Fruit fly (Drosophila melanogaster) S2 (cell line): ENCODE data around the gene trx.

Experiments
- CG8478 ChIP-seq: fragments of >200 bp; optimal IDR thresholded peaks from 2 replicates; lab custom pipeline; 2018
- CTCF ChIP-seq, 2 experiments: fragments of >200 bp; optimal IDR thresholded peaks; 2 replicates each; lab custom pipeline; 2018

The trx gene

dm6 chr3R:14286320-14287190 is at the start of gene trx:
trx (minus strand) TSS chr3R:14286903.
- peak; percentile 61 to 63 for TF ChIP-seq CTCF (optimal IDR thresholded peaks at IDR 0.05; lab: Kevin White, UChicago)
- no peak for TF ChIP-seq CG8478 (lab: Kevin White, UChicago)

DNA sequence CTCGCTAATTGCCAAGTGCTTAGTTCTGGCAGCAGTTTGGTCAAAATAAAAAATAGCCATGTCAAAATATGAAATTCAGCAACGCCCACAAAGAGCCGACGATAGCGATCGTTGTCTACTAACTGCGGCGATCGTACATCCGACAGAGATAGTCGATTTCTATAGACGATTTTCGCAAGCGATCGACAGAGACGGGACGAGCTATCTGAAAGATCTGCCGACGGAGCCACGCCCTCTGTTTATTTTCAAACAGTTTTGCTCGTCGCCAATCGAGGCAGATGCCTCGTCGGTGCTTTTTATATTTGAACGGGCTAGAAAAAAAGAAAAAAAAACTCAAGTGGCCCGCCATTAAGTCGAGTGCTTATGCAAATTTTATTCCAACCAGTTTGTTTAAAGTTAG is 48.8 kb upstream of the trx start:
- no peak for TF ChIP-seq CTCF (optimal IDR thresholded peaks at IDR 0.05; lab: Kevin White, UChicago)
- no peak for TF ChIP-seq CG8478 (lab: Kevin White, UChicago)

dm6 chr3R:14332735-14333134 is 46.0 kb upstream of the trx start:
- no peak for TF ChIP-seq CG8478 (lab: Kevin White, UChicago)
- no peak for TF ChIP-seq CTCF (optimal IDR thresholded peaks at IDR 0.05; lab: Kevin White, UChicago)

DNA sequence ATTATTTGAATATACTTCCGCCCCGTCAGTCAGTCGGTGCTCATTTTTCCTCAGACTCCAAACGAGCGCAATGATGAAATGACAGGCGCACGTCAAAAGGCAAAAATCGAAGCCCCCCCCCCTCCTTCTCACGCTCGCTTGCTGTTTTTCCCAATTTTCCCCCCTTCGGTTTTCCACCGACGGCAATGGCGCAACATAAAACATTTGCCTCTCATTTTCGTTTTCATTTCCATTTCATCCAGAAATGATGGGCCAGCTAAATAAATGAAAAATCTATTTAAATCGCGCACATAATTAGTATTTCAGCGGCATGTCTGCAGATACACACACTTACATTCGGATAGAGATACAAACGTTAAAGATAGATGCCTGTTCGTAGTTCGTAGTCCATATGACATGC is 44.8 kb upstream of the trx start:
- TF ChIP-seq CTCF (optimal IDR thresholded peaks at IDR 0.05; lab: Kevin White, UChicago) (no peak), CG8478 (lab: Kevin White, UChicago) (no peak)

DNA sequence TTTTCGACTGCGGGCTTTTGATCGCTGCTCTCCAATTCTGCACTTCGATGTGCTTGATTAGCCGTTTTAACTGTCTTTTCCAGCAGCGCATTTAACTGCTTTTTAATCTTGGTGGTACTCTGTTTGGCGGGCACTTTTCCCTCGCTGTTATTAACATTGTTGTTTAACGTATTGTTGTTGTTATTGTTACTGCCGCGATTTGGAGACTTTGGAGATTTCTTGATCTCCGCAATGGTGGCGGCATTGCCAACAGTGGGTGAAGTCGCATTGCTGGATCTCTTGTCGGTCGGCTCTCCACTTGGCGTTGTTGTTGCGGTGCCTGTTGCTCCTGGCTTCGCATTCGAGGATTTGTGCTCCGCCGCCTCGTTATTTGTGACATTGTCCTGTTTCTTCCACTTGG is 44.0 kb upstream of the trx start:
- TF ChIP-seq CTCF (optimal IDR thresholded peaks at IDR 0.05; lab: Kevin White, UChicago) (no peak), CG8478 (lab: Kevin White, UChicago) (no peak)

DNA sequence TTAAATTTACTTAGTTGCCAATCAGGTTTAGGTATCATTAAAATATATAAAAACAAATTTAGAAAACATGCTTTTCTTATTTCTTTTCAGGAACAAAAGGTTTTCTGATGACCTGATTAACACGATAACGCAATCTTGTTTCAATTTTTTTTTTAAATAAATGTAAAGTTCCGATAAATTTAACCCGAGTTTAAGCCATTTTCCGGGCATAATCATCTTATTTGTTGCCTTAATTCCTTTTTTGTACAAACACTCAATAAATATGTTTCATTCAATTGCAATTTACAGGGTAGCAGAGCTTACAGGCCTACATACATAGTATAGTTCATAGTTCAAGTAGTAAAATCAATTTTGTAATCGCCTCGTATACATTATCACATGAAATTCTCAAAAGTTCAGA is 42.8 kb upstream of the trx start:
- TF ChIP-seq CG8478 (lab: Kevin White, UChicago) (no peak), CTCF (optimal IDR thresholded peaks at IDR 0.05; lab: Kevin White, UChicago) (no peak)

DNA sequence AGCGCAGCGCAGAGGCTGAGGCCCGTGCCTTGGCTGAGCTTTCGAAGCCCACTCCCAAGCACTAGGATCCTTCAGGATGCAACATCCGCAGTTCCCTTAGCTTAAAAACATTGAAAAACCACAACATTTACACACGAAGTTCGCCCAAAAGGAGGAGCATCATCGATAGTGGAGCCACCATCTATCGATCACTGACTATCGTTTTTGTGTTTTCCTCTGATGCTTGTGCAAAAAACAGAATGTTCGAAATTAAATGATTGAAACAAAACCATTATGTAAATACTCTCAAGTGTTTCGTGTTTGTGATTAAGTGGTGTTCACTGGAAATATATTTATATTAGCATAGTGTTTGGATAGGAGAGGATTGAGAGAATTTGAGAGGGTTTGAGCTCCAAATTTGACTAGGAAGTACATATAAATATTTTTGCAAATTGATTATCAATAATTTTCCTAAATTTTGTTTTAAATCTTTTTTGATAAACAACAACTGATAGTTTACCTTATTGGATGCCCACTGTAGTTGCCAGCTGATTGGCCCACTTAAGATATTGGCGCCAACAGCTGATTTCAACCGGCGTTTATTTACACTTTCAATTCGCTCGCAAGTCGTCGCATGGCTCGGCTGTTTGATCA is 40.9 kb upstream of the trx start, which contains the start of gene spn-B:
TSS of gene spn-B (plus strand) at position 580 of the 633 bp plus-strand sequence.
- TF ChIP-seq CG8478 (lab: Kevin White, UChicago) = no peak
- no peak for TF ChIP-seq CTCF (optimal IDR thresholded peaks at IDR 0.05; lab: Kevin White, UChicago)

DNA sequence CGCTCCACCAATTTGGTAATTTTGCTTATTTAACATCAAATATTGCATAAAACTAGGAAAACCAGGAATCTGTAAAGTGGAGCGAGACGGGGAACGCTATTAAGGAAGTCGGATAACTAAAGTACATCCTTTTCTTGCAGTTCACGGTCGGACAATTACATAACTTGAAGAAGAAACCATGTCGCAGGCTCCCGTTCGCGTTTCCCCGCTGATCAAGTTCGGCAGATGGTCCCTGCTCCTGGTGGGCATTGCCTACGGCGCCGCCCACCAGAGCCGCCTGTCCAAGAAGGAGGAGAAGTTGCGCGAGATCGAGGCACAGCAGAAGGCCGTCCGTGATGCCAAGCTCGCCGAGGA is 40.4 kb upstream of the trx start:
- no peak for TF ChIP-seq CG8478 (lab: Kevin White, UChicago)
- TF ChIP-seq CTCF (optimal IDR thresholded peaks at IDR 0.05; lab: Kevin White, UChicago) = no peak

DNA sequence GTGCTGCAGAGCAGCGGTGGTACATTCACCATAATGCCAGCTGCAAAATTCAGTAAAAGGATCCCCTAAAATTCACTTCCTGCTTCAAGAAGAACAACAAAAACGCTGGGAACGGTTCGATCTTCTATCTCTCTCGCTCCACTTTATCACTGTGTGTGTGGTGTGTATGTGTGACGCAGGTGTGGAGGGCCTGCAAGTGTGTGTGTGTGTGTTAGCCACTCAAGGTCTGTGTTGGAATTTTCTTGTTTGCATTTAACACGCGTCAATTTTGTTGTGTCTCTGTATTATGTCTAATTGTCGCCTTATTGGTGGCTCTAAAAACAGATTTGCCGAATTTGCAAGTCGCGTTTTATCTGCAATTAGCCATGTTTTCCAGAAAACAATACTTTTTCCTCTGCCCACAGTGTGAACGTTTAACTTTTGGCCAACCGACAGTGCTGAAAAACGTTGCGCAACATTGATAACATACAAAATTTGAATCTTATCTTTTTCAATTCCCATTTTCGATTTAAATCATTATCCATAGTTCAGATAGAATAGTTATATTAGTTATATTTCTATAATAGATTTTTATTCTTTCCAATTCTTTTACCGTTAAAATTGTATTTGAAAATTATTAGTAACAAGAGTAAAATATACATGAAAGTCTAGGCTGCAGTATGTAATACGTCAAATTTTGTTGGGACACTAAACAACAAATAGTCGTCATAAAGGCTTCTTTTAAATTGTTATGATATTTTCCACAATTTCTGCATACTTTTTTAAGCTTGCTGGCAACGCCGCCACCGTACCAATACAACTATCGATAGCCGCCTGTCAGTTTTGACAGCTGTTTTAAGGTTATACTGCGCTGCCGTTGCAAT is 39.8 kb upstream of the trx start, which contains the start of the genes Afti and ATPsynE:
TSS of gene Afti (minus strand) at position 440 of the 863 bp plus-strand sequence.
TSS of gene ATPsynE (plus strand) at position 698 of the 863 bp plus-strand sequence.
- peak in 1 of 2 experiments; percentile 20 for TF ChIP-seq CTCF (optimal IDR thresholded peaks at IDR 0.05; lab: Kevin White, UChicago)
- TF ChIP-seq CG8478 (lab: Kevin White, UChicago) = no peak

dm6 chr3R:14315912-14316444 is 29.3 kb upstream of the trx start, which contains the start of gene Set8:
Set8 (plus strand) TSS chr3R:14316038.
- TF ChIP-seq CG8478 (lab: Kevin White, UChicago) (no peak), CTCF (optimal IDR thresholded peaks at IDR 0.05; lab: Kevin White, UChicago) (no peak)

dm6 chr3R:14314554-14314953 is 27.9 kb upstream of the trx start, which contains the start of gene Crz:
Crz (plus strand) TSS chr3R:14314854.
- TF ChIP-seq CG8478 (lab: Kevin White, UChicago) (no peak), CTCF (optimal IDR thresholded peaks at IDR 0.05; lab: Kevin White, UChicago) (no peak)

DNA sequence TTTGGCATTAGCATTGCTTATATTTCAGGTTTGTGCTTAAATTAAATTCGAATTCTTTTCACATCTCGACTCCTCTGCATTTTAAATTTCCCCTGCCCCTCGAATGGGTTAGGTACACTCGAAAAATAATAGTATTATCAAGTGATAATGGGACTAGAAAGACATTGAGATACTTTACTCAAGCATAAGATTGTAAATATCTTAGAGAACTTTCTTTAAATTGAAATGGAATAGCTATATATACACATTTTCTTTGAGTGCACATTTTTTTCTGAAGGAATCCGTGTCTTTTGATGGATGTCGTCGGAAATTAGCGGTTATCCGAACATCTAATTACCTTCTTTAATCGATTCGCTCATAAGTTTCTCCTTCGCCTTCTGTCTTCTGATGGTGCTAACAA is 24.3 kb upstream of the trx start:
- TF ChIP-seq CG8478 (lab: Kevin White, UChicago) (no peak), CTCF (optimal IDR thresholded peaks at IDR 0.05; lab: Kevin White, UChicago) (no peak)

- TF ChIP-seq CG8478 (lab: Kevin White, UChicago) = no peak
- no peak for TF ChIP-seq CTCF (optimal IDR thresholded peaks at IDR 0.05; lab: Kevin White, UChicago)
Observed at dm6 chr3R:14310062-14310461, 23.4 kb upstream of the trx start, which contains the start of gene CG31321. CG31321 (plus strand) TSS chr3R:14310362.

- TF ChIP-seq CTCF (optimal IDR thresholded peaks at IDR 0.05; lab: Kevin White, UChicago) (no peak), CG8478 (lab: Kevin White, UChicago) (no peak)
Observed at dm6 chr3R:14308801-14309217, 22.1 kb upstream of the trx start, which contains the start of gene Polr2I. Polr2I (plus strand) TSS chr3R:14309089.
